Worm (Caenorhabditis elegans): Measurements from ENCODE around the gene srh-20.
A peak's percentile ranks its signal among the peaks of the same experiment; 100 is the strongest.

The srh-20 gene

ce11 chrV:4908591-4908990, 16.1 kb upstream of the srh-20 start, which contains the start of gene ugt-13:
Gene ugt-13 (plus strand): TSS chrV:4908884.
- TF ChIP-seq unc-39 (tag; optimal IDR thresholded peaks at IDR 0.05) (no peak), ceh-83 (GFP tag; optimal IDR thresholded peaks at IDR 0.05) (no peak), ceh-39 (tag; optimal IDR thresholded peaks at IDR 0.05) (no peak), lsy-2 (tag; optimal IDR thresholded peaks at IDR 0.05) (no peak), ceh-43 (GFP tag; optimal IDR thresholded peaks at IDR 0.05) (no peak), hlh-1 (tag; optimal IDR thresholded peaks at IDR 0.05) (no peak)

ce11 chrV:4912313-4912712, 12.4 kb upstream of the srh-20 start, which contains the start of gene H23N18.5:
Gene H23N18.5 (minus strand): TSS chrV:4912381.
- TF ChIP-seq unc-62 (GFP tag; optimal IDR thresholded peaks at IDR 0.05) (no peak), lin-32 (GFP tag; optimal IDR thresholded peaks at IDR 0.05) (no peak), elt-1 (tag; optimal IDR thresholded peaks at IDR 0.05; ENCODE audit: borderline replicate concordance, insufficient read depth) (peak; percentile 0), sem-2 (GFP tag; optimal IDR thresholded peaks at IDR 0.05) (no peak), cnd-1 (tag; optimal IDR thresholded peaks at IDR 0.05) (no peak), zip-8 (tag; optimal IDR thresholded peaks at IDR 0.05) (no peak), ceh-43 (GFP tag; optimal IDR thresholded peaks at IDR 0.05) (no peak)

- TF ChIP-seq lin-32 (GFP tag; optimal IDR thresholded peaks at IDR 0.05) (no peak), pha-4 (tag; optimal IDR thresholded peaks at IDR 0.05) (no peak), mep-1 (tag; optimal IDR thresholded peaks at IDR 0.05) (no peak), blmp-1 (tag; optimal IDR thresholded peaks at IDR 0.05) (no peak), nhr-12 (tag; optimal IDR thresholded peaks at IDR 0.05) (no peak), ces-1 (GFP tag; optimal IDR thresholded peaks at IDR 0.05) (no peak)
Measured at ce11 chrV:4913853-4914252, 10.9 kb upstream of the srh-20 start.

- TF ChIP-seq nhr-12 (tag; optimal IDR thresholded peaks at IDR 0.05): no peak
- TF ChIP-seq ceh-43 (GFP tag; optimal IDR thresholded peaks at IDR 0.05): no peak
- TF ChIP-seq mep-1 (tag; optimal IDR thresholded peaks at IDR 0.05): no peak
- TF ChIP-seq elt-3 (tag; optimal IDR thresholded peaks at IDR 0.05): no peak
- no peak for TF ChIP-seq nhr-2 (tag; optimal IDR thresholded peaks at IDR 0.05)
- TF ChIP-seq hlh-1 (tag; optimal IDR thresholded peaks at IDR 0.05): no peak
- TF ChIP-seq ces-1 (GFP tag; optimal IDR thresholded peaks at IDR 0.05): no peak
- TF ChIP-seq unc-39 (tag; optimal IDR thresholded peaks at IDR 0.05): no peak
- no peak for TF ChIP-seq lin-13 (tag; optimal IDR thresholded peaks at IDR 0.05)
Measured at ce11 chrV:4914879-4915278, 9.8 kb upstream of the srh-20 start, which contains the start of gene H23N18.6. Gene H23N18.6 (minus strand): TSS chrV:4915079.

ce11 chrV:4918091-4918624, 6.6 kb upstream of the srh-20 start, which contains the start of gene C02E7.7:
Gene C02E7.7 (minus strand): TSS chrV:4918574.
- no peak for TF ChIP-seq mls-2 (tag; optimal IDR thresholded peaks at IDR 0.05)
- no peak for TF ChIP-seq unc-120 (tag; optimal IDR thresholded peaks at IDR 0.05; ENCODE audit: poor library complexity, severe bottlenecking)
- no peak for TF ChIP-seq unc-39 (tag; optimal IDR thresholded peaks at IDR 0.05)
- no peak for TF ChIP-seq ztf-11 (tag; optimal IDR thresholded peaks at IDR 0.05)
- no peak for TF ChIP-seq mep-1 (tag; optimal IDR thresholded peaks at IDR 0.05)
- no peak for TF ChIP-seq nhr-76 (tag; optimal IDR thresholded peaks at IDR 0.05)
- no peak for TF ChIP-seq pha-4 (tag; optimal IDR thresholded peaks at IDR 0.05)
- TF ChIP-seq lsy-2 (tag; optimal IDR thresholded peaks at IDR 0.05): no peak
- TF ChIP-seq sem-2 (GFP tag; optimal IDR thresholded peaks at IDR 0.05): no peak
- no peak for TF ChIP-seq blmp-1 (tag; optimal IDR thresholded peaks at IDR 0.05)
- TF ChIP-seq cnd-1 (tag; optimal IDR thresholded peaks at IDR 0.05): no peak
- TF ChIP-seq nhr-237 (tag; optimal IDR thresholded peaks at IDR 0.05): no peak
- TF ChIP-seq zip-8 (tag; optimal IDR thresholded peaks at IDR 0.05): no peak
- no peak for TF ChIP-seq drap-1 (GFP tag; optimal IDR thresholded peaks at IDR 0.05)
- TF ChIP-seq ham-2 (GFP tag; optimal IDR thresholded peaks at IDR 0.05): no peak
- no peak for TF ChIP-seq ceh-43 (GFP tag; optimal IDR thresholded peaks at IDR 0.05)

ce11 chrV:4918664-4919257, 6.0 kb upstream of the srh-20 start, which contains the start of gene C02E7.6:
Gene C02E7.6 (plus strand): TSS chrV:4919207.
- TF ChIP-seq elt-1 (tag; optimal IDR thresholded peaks at IDR 0.05; ENCODE audit: borderline replicate concordance, insufficient read depth): peak; percentile 90
- TF ChIP-seq sptf-1 (tag; optimal IDR thresholded peaks at IDR 0.05): no peak
- TF ChIP-seq mls-2 (tag; optimal IDR thresholded peaks at IDR 0.05): no peak
- no peak for TF ChIP-seq pha-4 (tag; optimal IDR thresholded peaks at IDR 0.05)
- no peak for TF ChIP-seq elt-3 (tag; optimal IDR thresholded peaks at IDR 0.05)
- no peak for TF ChIP-seq ztf-11 (tag; optimal IDR thresholded peaks at IDR 0.05)
- TF ChIP-seq nhr-237 (tag; optimal IDR thresholded peaks at IDR 0.05): peak; percentile 14
- TF ChIP-seq nhr-2 (tag; optimal IDR thresholded peaks at IDR 0.05): no peak
- no peak for TF ChIP-seq drap-1 (GFP tag; optimal IDR thresholded peaks at IDR 0.05)
- TF ChIP-seq unc-62 (GFP tag; optimal IDR thresholded peaks at IDR 0.05): peak; percentile 16
- TF ChIP-seq snpc-4 (tag; optimal IDR thresholded peaks at IDR 0.05): no peak
- no peak for TF ChIP-seq sem-2 (GFP tag; optimal IDR thresholded peaks at IDR 0.05)
- TF ChIP-seq hlh-1 (tag; optimal IDR thresholded peaks at IDR 0.05): no peak
- peak; percentile 67 for TF ChIP-seq blmp-1 (tag; optimal IDR thresholded peaks at IDR 0.05)
- no peak for TF ChIP-seq ceh-39 (tag; optimal IDR thresholded peaks at IDR 0.05)
- no peak for TF ChIP-seq bed-3 (GFP tag; optimal IDR thresholded peaks at IDR 0.05)
- TF ChIP-seq nhr-76 (tag; optimal IDR thresholded peaks at IDR 0.05): no peak
- TF ChIP-seq ham-2 (GFP tag; optimal IDR thresholded peaks at IDR 0.05): no peak
- no peak for TF ChIP-seq zip-8 (tag; optimal IDR thresholded peaks at IDR 0.05)
- TF ChIP-seq cnd-1 (tag; optimal IDR thresholded peaks at IDR 0.05): no peak
- no peak for TF ChIP-seq M03D4.4 (tag; optimal IDR thresholded peaks at IDR 0.05)
- no peak for TF ChIP-seq unc-39 (tag; optimal IDR thresholded peaks at IDR 0.05)
- no peak for TF ChIP-seq unc-120 (tag; optimal IDR thresholded peaks at IDR 0.05; ENCODE audit: poor library complexity, severe bottlenecking)
- no peak for TF ChIP-seq mep-1 (tag; optimal IDR thresholded peaks at IDR 0.05)
- TF ChIP-seq lsy-2 (tag; optimal IDR thresholded peaks at IDR 0.05): no peak

Measured in whole organism, mixed stage, embryonic.